Fruit fly (Drosophila melanogaster): ENCODE results near the gene skd.

dm6 chr3L:21035231-21035630, 8.0 kb upstream of the skd start:
- no peak for TF ChIP-seq psq (optimal IDR thresholded peaks at IDR 0.05)
- no peak for TF ChIP-seq insv (optimal IDR thresholded peaks at IDR 0.05)

Measured in Kc167 (cell line).